Worm (Caenorhabditis elegans): Measurements from ENCODE around the gene golg-4.
A peak's percentile ranks its signal among the peaks of the same experiment; 100 is the strongest.

The golg-4 gene

DNA sequence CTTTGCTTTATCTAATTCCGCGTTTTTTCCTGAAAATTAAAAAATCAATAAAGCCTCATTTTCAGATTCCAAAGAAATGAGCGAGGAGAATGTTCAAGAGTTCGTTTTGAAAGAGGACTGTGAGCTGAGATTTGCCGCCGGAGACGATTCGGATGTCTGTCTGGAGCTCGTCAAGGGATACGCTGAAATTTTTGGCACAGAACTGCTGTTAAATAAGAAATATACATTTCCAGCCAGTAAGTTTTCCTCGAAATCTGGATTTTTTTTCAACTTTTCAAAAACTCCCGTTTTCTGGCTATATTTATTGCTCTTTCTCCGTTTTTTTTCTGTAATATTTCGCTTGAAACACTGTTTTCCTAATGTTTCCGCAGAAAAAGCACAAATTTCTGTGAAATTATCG lies 7.7 kb upstream of the golg-4 start, which contains the start of gene clpf-1 (continued):
- no peak for TF ChIP-seq Y22D7AL.16 (tag; optimal IDR thresholded peaks at IDR 0.05)
- TF ChIP-seq ama-1 (optimal IDR thresholded peaks at IDR 0.05) = no peak
- TF ChIP-seq syd-9 (tag; optimal IDR thresholded peaks at IDR 0.05) = no peak

DNA sequence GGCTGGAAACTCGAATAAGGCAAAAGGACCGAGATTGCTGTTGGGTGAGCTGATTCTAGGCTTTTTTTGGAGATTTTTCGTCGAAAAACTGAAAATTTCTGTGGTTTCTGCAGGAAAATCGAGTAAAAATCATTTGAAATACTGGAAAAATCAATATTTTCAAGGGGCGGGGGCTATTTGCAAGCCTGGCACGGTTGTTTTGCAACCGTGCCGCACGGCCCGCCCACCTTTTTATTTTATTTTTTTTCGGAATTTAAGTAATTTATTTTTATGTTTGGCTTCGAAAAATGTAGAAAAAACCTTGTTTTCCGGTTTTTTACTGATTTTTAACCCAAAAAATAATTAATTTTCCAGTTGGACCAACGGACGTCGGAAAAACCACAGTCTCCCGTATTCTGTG lies 6.9 kb upstream of the golg-4 start:
- TF ChIP-seq ceh-48 (tag; optimal IDR thresholded peaks at IDR 0.05) (peak; percentile 29), ceh-18 (tag; optimal IDR thresholded peaks at IDR 0.05) (no peak)

DNA sequence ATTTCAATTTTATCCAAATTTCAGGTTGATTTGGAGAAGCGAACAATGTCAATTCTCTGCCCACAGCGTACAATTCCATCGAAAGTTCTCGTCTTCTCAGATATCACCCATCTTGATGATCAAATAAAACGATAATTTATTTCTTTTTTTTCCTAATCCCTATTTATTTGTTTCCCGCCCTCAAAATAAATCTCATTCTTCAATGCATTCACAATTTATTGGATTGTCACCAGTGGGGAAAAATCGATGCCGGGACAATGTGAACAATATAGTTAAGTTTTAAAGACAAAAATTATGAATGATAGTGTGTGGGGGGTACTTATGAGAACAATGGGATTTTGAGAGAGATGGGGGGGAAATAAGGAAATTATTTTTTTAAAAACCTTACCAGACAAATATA lies 4.9 kb upstream of the golg-4 start:
- no peak for TF ChIP-seq hlh-30 (tag; optimal IDR thresholded peaks at IDR 0.05; ENCODE audit: insufficient read depth)
- TF ChIP-seq dve-1 (tag; optimal IDR thresholded peaks at IDR 0.05) = no peak
- TF ChIP-seq K02D7.2 (tag; optimal IDR thresholded peaks at IDR 0.05) = no peak
- TF ChIP-seq tbx-7 (tag; optimal IDR thresholded peaks at IDR 0.05) = no peak
- TF ChIP-seq ttx-3 (tag; optimal IDR thresholded peaks at IDR 0.05) = no peak
- TF ChIP-seq sdc-2 (tag; optimal IDR thresholded peaks at IDR 0.05) = no peak
- no peak for TF ChIP-seq ceh-9 (tag; optimal IDR thresholded peaks at IDR 0.05)
- no peak for TF ChIP-seq mec-3 (tag; optimal IDR thresholded peaks at IDR 0.05; ENCODE audit: borderline replicate concordance)

- TF ChIP-seq unc-3 (GFP tag; conservative IDR thresholded peaks at IDR 0.05) (0 out of 2 replicates have a peak, but pooled peaks have one; percentile 6), unc-3 (tag; optimal IDR thresholded peaks at IDR 0.05) (no peak), pros-1 (tag; optimal IDR thresholded peaks at IDR 0.05) (no peak), npax-4 (tag; optimal IDR thresholded peaks at IDR 0.05) (no peak), gmeb-2 (tag; optimal IDR thresholded peaks at IDR 0.05) (no peak), lin-11 (tag; optimal IDR thresholded peaks at IDR 0.05) (no peak), nfya-1 (tag; optimal IDR thresholded peaks at IDR 0.05) (peak; percentile 15), ceh-14 (tag; optimal IDR thresholded peaks at IDR 0.05) (no peak), dmd-4 (tag; optimal IDR thresholded peaks at IDR 0.05; ENCODE audit: borderline replicate concordance) (no peak), pha-2 (tag; optimal IDR thresholded peaks at IDR 0.05) (no peak), tbx-2 (tag; optimal IDR thresholded peaks at IDR 0.05) (peak; percentile 8)
These were observed 934 bp upstream of the golg-4 start, which contains the start of the genes npp-9 and F59A2.5 for ce11 chrIII:3404354-3404913. Gene npp-9 (minus strand): TSS chrIII:3404479. Gene F59A2.5 (plus strand): TSS chrIII:3404863.

DNA sequence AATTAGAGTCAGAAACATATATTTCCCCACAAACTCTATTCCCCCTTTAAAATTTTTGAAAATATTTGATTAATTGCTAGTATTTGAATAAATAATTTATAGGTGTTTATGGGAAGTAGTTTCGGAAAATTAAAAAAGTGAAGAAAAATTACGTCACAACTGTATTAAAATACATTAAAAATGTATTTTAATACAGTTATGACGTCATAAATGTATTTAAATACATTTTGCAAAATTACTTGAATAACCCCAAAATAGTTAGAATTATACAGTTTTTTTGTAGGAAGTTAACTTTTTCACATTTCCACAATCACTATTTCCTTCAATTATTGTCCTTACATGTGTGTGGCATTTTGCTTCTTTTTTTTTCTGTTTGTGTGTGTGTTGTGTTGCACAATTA lies 8.1 kb downstream of the golg-4 start:
- TF ChIP-seq fkh-10 (GFP tag; optimal IDR thresholded peaks at IDR 0.05) (no peak), ceh-34 (tag; optimal IDR thresholded peaks at IDR 0.05) (no peak), ahr-1 (tag; optimal IDR thresholded peaks at IDR 0.05) (no peak), ztf-16 (tag; optimal IDR thresholded peaks at IDR 0.05) (no peak), ceh-30 (tag; optimal IDR thresholded peaks at IDR 0.05) (no peak), mec-3 (tag; optimal IDR thresholded peaks at IDR 0.05; ENCODE audit: borderline replicate concordance) (no peak), dmd-4 (tag; optimal IDR thresholded peaks at IDR 0.05; ENCODE audit: borderline replicate concordance) (no peak), tbx-2 (tag; optimal IDR thresholded peaks at IDR 0.05) (no peak), C08G9.2 (tag; optimal IDR thresholded peaks at IDR 0.05) (no peak), ceh-2 (tag; optimal IDR thresholded peaks at IDR 0.05) (no peak), pqm-1 (tag; optimal IDR thresholded peaks at IDR 0.05) (no peak), K09A11.1 (tag; optimal IDR thresholded peaks at IDR 0.05; ENCODE audit: insufficient read depth) (no peak)

DNA sequence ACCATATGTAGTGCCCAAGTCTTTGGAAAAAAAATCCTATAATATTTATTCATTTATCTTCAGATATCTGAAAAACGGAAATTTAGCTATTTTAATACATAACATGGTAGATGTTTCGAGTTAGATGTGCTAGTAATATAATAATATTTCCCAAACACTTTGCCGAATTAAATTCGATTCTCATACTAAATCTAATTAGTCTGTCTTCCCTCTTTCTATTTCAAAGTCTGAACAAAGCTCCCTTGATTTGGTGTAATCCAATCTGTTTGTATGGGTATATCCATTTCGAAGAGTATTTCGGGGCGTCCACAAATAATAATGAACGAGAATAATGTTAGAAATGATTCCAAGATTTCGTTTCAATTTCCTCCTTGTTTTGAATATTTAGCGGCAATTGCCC lies 9.0 kb downstream of the golg-4 start:
- no peak for TF ChIP-seq unc-86 (tag; optimal IDR thresholded peaks at IDR 0.05)
- no peak for TF ChIP-seq ceh-19 (GFP tag; optimal IDR thresholded peaks at IDR 0.05)
- peak; percentile 97 for TF ChIP-seq unc-42 (tag; optimal IDR thresholded peaks at IDR 0.05)
- peak; percentile 29 for TF ChIP-seq ceh-31 (tag; optimal IDR thresholded peaks at IDR 0.05)
